Worm (Caenorhabditis elegans) whole organism, young adult: ENCODE measurements around the gene F53G2.1.

ENCODE experiments used
- B0019.2 ChIP-seq: fragments of 200-800 bp; sonication (Bioruptor generic); conservative IDR thresholded peaks from 2 replicates; pipeline ENCODE4 v1.3.6; 2022; ENCODE audit warnings: missing genetic modification reagents, missing genetic modification characterization, missing compliant biosample characterization
- D2030.7 ChIP-seq: fragments of 200-800 bp; sonication (Bioruptor generic); IDR thresholded peaks from 2 replicates; pipeline ENCODE4 v1.3.6; 2022; ENCODE audit warnings: missing genetic modification reagents, missing genetic modification characterization, missing compliant biosample characterization
- F10E7.11 ChIP-seq: sonication (generic microtip); optimal IDR thresholded peaks from 2 replicates; lab custom pipeline; 2017; ENCODE audit warnings: mild to moderate bottlenecking, missing genetic modification characterization, moderate library complexity, missing compliant biosample characterization
- F55B11.4 ChIP-seq: sonication (generic microtip); optimal IDR thresholded peaks from 2 replicates; lab custom pipeline; 2016; ENCODE audit warnings: missing compliant biosample characterization, missing genetic modification characterization, borderline replicate concordance; ENCODE audit not compliant: insufficient read depth
- F57C9.4 ChIP-seq: sonication (generic microtip); optimal IDR thresholded peaks from 2 replicates; lab custom pipeline; 2017; ENCODE audit warnings: mild to moderate bottlenecking, missing genetic modification characterization, missing compliant biosample characterization
- K12H6.12 ChIP-seq: fragments of 200-800 bp; sonication (Bioruptor generic); optimal IDR thresholded peaks from 2 replicates; lab custom pipeline; 2018; ENCODE audit warnings: mild to moderate bottlenecking, missing genetic modification characterization, missing compliant biosample characterization
- T26A5.8 ChIP-seq: sonication (generic microtip); optimal IDR thresholded peaks from 2 replicates; lab custom pipeline; 2016; ENCODE audit warnings: missing genetic modification characterization, missing compliant biosample characterization
- Y53F4B.3 ChIP-seq: fragments of 200-800 bp; sonication (Bioruptor generic); IDR thresholded peaks from 2 replicates; pipeline ENCODE4 v1.3.6; 2022; ENCODE audit warnings: missing genetic modification reagents, missing genetic modification characterization, missing compliant biosample characterization
- Y56A3A.18 ChIP-seq: fragments of 200-800 bp; sonication (Bioruptor generic); IDR thresholded peaks from 2 replicates; pipeline ENCODE4 v1.3.6; 2022; ENCODE audit warnings: missing genetic modification reagents, missing genetic modification characterization, missing compliant biosample characterization
- ZK185.1 ChIP-seq: sonication (generic microtip); optimal IDR thresholded peaks from 2 replicates; lab custom pipeline; 2016; ENCODE audit warnings: mild to moderate bottlenecking, missing genetic modification characterization, missing compliant biosample characterization; ENCODE audit not compliant: poor library complexity, severe bottlenecking
- attf-6 ChIP-seq: fragments of 200-800 bp; sonication (Bioruptor generic); IDR thresholded peaks from 2 replicates; pipeline ENCODE4 v1.3.6; 2022; ENCODE audit warnings: missing genetic modification reagents, missing genetic modification characterization, missing compliant biosample characterization
- bed-2 ChIP-seq: fragments of 200-800 bp; sonication (Bioruptor generic); IDR thresholded peaks from 2 replicates; pipeline ENCODE4 v1.3.6; 2022; ENCODE audit warnings: missing genetic modification reagents, missing genetic modification characterization, missing compliant biosample characterization
- ccch-3 ChIP-seq: fragments of 200-800 bp; sonication (Bioruptor generic); optimal IDR thresholded peaks from 2 replicates; lab custom pipeline; 2018; ENCODE audit warnings: mild to moderate bottlenecking, missing genetic modification characterization, missing compliant biosample characterization
- cebp-1 ChIP-seq, 2 experiments: fragments of 200-800 bp in 1 of 2; sonication (Bioruptor generic) in 1 of 2; sonication (generic microtip) in 1 of 2; IDR thresholded peaks in 1 of 2; optimal IDR thresholded peaks in 1 of 2; 2 replicates each; pipeline versions ENCODE4 v1.3.6 to Lab custom; 2017 to 2022; ENCODE audit warnings: missing compliant biosample characterization in 2 of 2, missing genetic modification characterization in 2 of 2, mild to moderate bottlenecking in 1 of 2, missing genetic modification reagents in 1 of 2, moderate library complexity in 1 of 2
- ceh-100 ChIP-seq: fragments of 200-800 bp; sonication (Bioruptor generic); IDR thresholded peaks from 2 replicates; pipeline ENCODE4 v1.3.6; 2022; ENCODE audit warnings: missing genetic modification reagents, missing genetic modification characterization, missing compliant biosample characterization
- ceh-40 ChIP-seq: fragments of 200-800 bp; sonication (Bioruptor generic); IDR thresholded peaks from 2 replicates; pipeline ENCODE4 v1.3.6; 2022; ENCODE audit warnings: missing genetic modification characterization, missing compliant biosample characterization
- ceh-79 ChIP-seq: sonication (generic microtip); optimal IDR thresholded peaks from 2 replicates; lab custom pipeline; 2017; ENCODE audit warnings: mild to moderate bottlenecking, missing genetic modification characterization, missing compliant biosample characterization
- chd-7 ChIP-seq: sonication (generic microtip); optimal IDR thresholded peaks from 2 replicates; lab custom pipeline; 2016; ENCODE audit warnings: mild to moderate bottlenecking, missing genetic modification characterization, moderate library complexity, missing compliant biosample characterization
- dpff-1 ChIP-seq: sonication (generic microtip); optimal IDR thresholded peaks from 2 replicates; lab custom pipeline; 2017; ENCODE audit warnings: mild to moderate bottlenecking, missing genetic modification characterization, missing compliant biosample characterization
- efl-1 ChIP-seq: fragments of 150-350 bp; optimal IDR thresholded peaks from 2 replicates; lab custom pipeline; 2014; ENCODE audit warnings: missing biosample characterization, missing genetic modification reagents, missing genetic modification characterization
- ekl-4 ChIP-seq: fragments of 200-800 bp; sonication (Bioruptor generic); IDR thresholded peaks from 2 replicates; pipeline ENCODE4 v1.3.6; 2022; ENCODE audit warnings: missing genetic modification reagents, missing genetic modification characterization, missing compliant biosample characterization
- gei-17 ChIP-seq: fragments of 200-800 bp; sonication (Bioruptor generic); optimal IDR thresholded peaks from 2 replicates; lab custom pipeline; 2018; ENCODE audit warnings: mild to moderate bottlenecking, missing genetic modification characterization, missing compliant biosample characterization
- hmg-1.2 ChIP-seq: fragments of 200-800 bp; sonication (Bioruptor generic); IDR thresholded peaks from 2 replicates; pipeline ENCODE4 v1.3.6; 2022; ENCODE audit warnings: missing genetic modification reagents, missing genetic modification characterization, missing compliant biosample characterization
- hrde-1 ChIP-seq: sonication (generic microtip); optimal IDR thresholded peaks from 2 replicates; lab custom pipeline; 2016; ENCODE audit warnings: missing genetic modification characterization, mild to moderate bottlenecking, missing compliant biosample characterization, moderate library complexity, missing genotype, missing genetic modification reagents, borderline replicate concordance
- lir-1 ChIP-seq: fragments of 200-800 bp; sonication (Bioruptor generic); conservative IDR thresholded peaks from 2 replicates; pipeline ENCODE4 v1.3.6; 2022; ENCODE audit warnings: missing genetic modification reagents, missing genetic modification characterization, missing compliant biosample characterization
- lsl-1 ChIP-seq: fragments of 200-800 bp; sonication (Bioruptor generic); optimal IDR thresholded peaks from 2 replicates; lab custom pipeline; 2018; ENCODE audit warnings: mild to moderate bottlenecking, missing genetic modification characterization, moderate library complexity, missing compliant biosample characterization
- madf-10 ChIP-seq: sonication (generic microtip); optimal IDR thresholded peaks from 2 replicates; lab custom pipeline; 2016; ENCODE audit warnings: mild to moderate bottlenecking, missing genetic modification characterization, missing compliant biosample characterization
- mcd-1 ChIP-seq: fragments of 200-800 bp; sonication (Bioruptor generic); IDR thresholded peaks from 2 replicates; pipeline ENCODE4 v1.3.6; 2022; ENCODE audit warnings: missing genetic modification reagents, missing genetic modification characterization, missing compliant biosample characterization
- nhr-179 ChIP-seq: sonication (generic microtip); optimal IDR thresholded peaks from 2 replicates; lab custom pipeline; 2016; ENCODE audit warnings: mild to moderate bottlenecking, missing genetic modification characterization, missing compliant biosample characterization
- nhr-90 ChIP-seq: sonication (generic microtip); optimal IDR thresholded peaks from 2 replicates; lab custom pipeline; 2016; ENCODE audit warnings: missing genotype, mild to moderate bottlenecking, missing genetic modification characterization, missing compliant biosample characterization
- pbrm-1 ChIP-seq: fragments of 200-800 bp; sonication (Bioruptor generic); IDR thresholded peaks from 2 replicates; pipeline ENCODE4 v1.3.6; 2022; ENCODE audit warnings: missing genetic modification reagents, missing genetic modification characterization, missing compliant biosample characterization
- pha-4 ChIP-seq: fragments of 150-350 bp; sonication (generic microtip); optimal IDR thresholded peaks from 2 replicates; lab custom pipeline; 2014; ENCODE audit warnings: missing biosample characterization, missing genetic modification reagents, missing genetic modification characterization
- sdz-38 ChIP-seq: sonication (generic microtip); optimal IDR thresholded peaks from 2 replicates; lab custom pipeline; 2016; ENCODE audit warnings: missing genotype, missing genetic modification characterization, missing compliant biosample characterization
- sea-2 ChIP-seq: fragments of 200-800 bp; sonication (Bioruptor generic); IDR thresholded peaks from 2 replicates; pipeline ENCODE4 v1.3.6; 2022; ENCODE audit warnings: missing genetic modification characterization, missing compliant biosample characterization
- snpc-1.3 ChIP-seq: sonication (generic microtip); optimal IDR thresholded peaks from 2 replicates; lab custom pipeline; 2017; ENCODE audit warnings: missing genetic modification characterization, mild to moderate bottlenecking, missing compliant biosample characterization, antibody characterized with exemption, moderate library complexity, missing genotype, missing genetic modification reagents; ENCODE audit not compliant: insufficient read depth
- unc-130 ChIP-seq: sonication (generic microtip); optimal IDR thresholded peaks from 2 replicates; lab custom pipeline; 2016; ENCODE audit warnings: missing genetic modification reagents, missing genetic modification characterization, missing compliant biosample characterization
- unc-62 ChIP-seq: fragments of 150-350 bp; optimal IDR thresholded peaks from 2 replicates; lab custom pipeline; 2014; ENCODE audit warnings: missing biosample characterization, missing genetic modification reagents, missing genetic modification characterization
- zfh-2 ChIP-seq: fragments of 200-800 bp; sonication (Bioruptor generic); conservative IDR thresholded peaks from 2 replicates; pipeline ENCODE4 v1.3.6; 2022; ENCODE audit warnings: missing genetic modification reagents, missing genetic modification characterization, missing compliant biosample characterization
- zim-3 ChIP-seq: sonication (generic microtip); optimal IDR thresholded peaks from 2 replicates; lab custom pipeline; 2017; ENCODE audit warnings: mild to moderate bottlenecking, missing genetic modification characterization, moderate library complexity, missing compliant biosample characterization
- ztf-26 ChIP-seq: sonication (generic microtip); optimal IDR thresholded peaks from 2 replicates; lab custom pipeline; 2017; ENCODE audit warnings: missing genetic modification characterization, missing compliant biosample characterization

The F53G2.1 gene

ce11 chrII:2450990-2451389 lies 37.5 kb upstream of the F53G2.1 start (continued):
- TF ChIP-seq ekl-4 (GFP tag; lab: Robert Waterston, UW) (peak; percentile 84), ZK185.1 (tag; lab: Kevin White, UChicago) (no peak), bed-2 (GFP tag; lab: Robert Waterston, UW) (peak; percentile 93), F55B11.4 (no peak), ceh-100 (GFP tag; lab: Robert Waterston, UW) (peak; percentile 70), snpc-1.3 (tag; lab: Kevin White, UChicago) (peak; percentile 34), hmg-1.2 (GFP tag; lab: Robert Waterston, UW) (peak; percentile 68), zim-3 (tag; lab: Kevin White, UChicago) (no peak), dpff-1 (tag; lab: Kevin White, UChicago) (no peak), sdz-38 (tag; lab: Kevin White, UChicago) (no peak), cebp-1 (GFP tag; IDR thresholded peaks at IDR 0.05; lab: Robert Waterston, UW) (peak; percentile 79), cebp-1 (tag; optimal IDR thresholded peaks at IDR 0.05; lab: Kevin White, UChicago) (peak; percentile 59), K12H6.12 (tag; lab: Kevin White, UChicago) (peak; percentile 26), lir-1 (GFP tag; lab: Robert Waterston, UW) (peak; percentile 78; the same call in 1 of the 2 replicates), nhr-179 (no peak), ceh-79 (tag; lab: Kevin White, UChicago) (no peak), hrde-1 (tag; lab: Kevin White, UChicago) (peak; percentile 55), gei-17 (GFP tag; lab: Kevin White, UChicago) (no peak), nhr-90 (tag; lab: Kevin White, UChicago) (no peak), F10E7.11 (no peak), Y56A3A.18 (GFP tag; lab: Robert Waterston, UW) (no peak), ceh-40 (GFP tag; lab: Robert Waterston, UW) (0 out of 2 replicates have a peak, but pooled peaks have one; percentile 39), unc-62 (GFP tag; lab: Kevin White, UChicago) (no peak), sea-2 (GFP tag; lab: Robert Waterston, UW) (0 out of 2 replicates have a peak, but pooled peaks have one; percentile 39), mcd-1 (GFP tag; lab: Robert Waterston, UW) (peak; percentile 88), D2030.7 (peak; percentile 95), efl-1 (GFP tag; lab: Kevin White, UChicago) (peak; percentile 97), Y53F4B.3 (no peak), unc-130 (GFP tag; lab: Kevin White, UChicago) (peak; percentile 87), attf-6 (peak; percentile 82), F57C9.4 (tag; lab: Kevin White, UChicago) (no peak), zfh-2 (GFP tag; lab: Robert Waterston, UW) (peak; percentile 71; the same call in 1 of the 2 replicates), pbrm-1 (GFP tag; lab: Robert Waterston, UW) (peak; percentile 84), madf-10 (peak; percentile 24), lsl-1 (GFP tag; lab: Kevin White, UChicago) (peak; percentile 84), ztf-26 (tag; lab: Kevin White, UChicago) (no peak), ccch-3 (GFP tag; lab: Kevin White, UChicago) (no peak), B0019.2 (GFP tag; lab: Robert Waterston, UW) (peak; percentile 92), chd-7 (tag; lab: Kevin White, UChicago) (peak; percentile 25), T26A5.8 (tag; lab: Kevin White, UChicago) (no peak), pha-4 (tag; lab: Kevin White, UChicago) (no peak)
